Worm (Caenorhabditis elegans) whole organism, midembryonic: ENCODE measurements around the gene B0035.3.

ENCODE experiments used
- cog-1 ChIP-seq: sonication (generic microtip); optimal IDR thresholded peaks from 2 replicates; lab custom pipeline; 2016; ENCODE audit warnings: missing genetic modification characterization, missing compliant biosample characterization
- klf-2 ChIP-seq: fragments of 200-800 bp; sonication (Bioruptor generic); conservative IDR thresholded peaks from 2 replicates; pipeline ENCODE4 v1.3.6; 2022; ENCODE audit warnings: missing genetic modification reagents, missing genetic modification characterization, missing compliant biosample characterization
- ref-1 ChIP-seq: fragments of 200-800 bp; sonication (Bioruptor generic); conservative IDR thresholded peaks from 2 replicates; pipeline ENCODE4 v1.3.6; 2022; ENCODE audit warnings: missing genetic modification reagents, missing genetic modification characterization, missing compliant biosample characterization
- tab-1 ChIP-seq: fragments of 200-800 bp; sonication (Bioruptor generic); IDR thresholded peaks from 2 replicates; pipeline ENCODE4 v1.3.6; 2022; ENCODE audit warnings: missing genetic modification characterization, missing compliant biosample characterization
- ztf-29 ChIP-seq: fragments of 200-800 bp; sonication (Bioruptor generic); IDR thresholded peaks from 2 replicates; pipeline ENCODE4 v1.3.6; 2022; ENCODE audit warnings: missing genetic modification reagents, missing genetic modification characterization, missing compliant biosample characterization

ce11 chrIV:11352768-11353167 is 38.0 kb upstream of the B0035.3 start:
- TF ChIP-seq cog-1 (tag; lab: Kevin White, UChicago) (no peak), tab-1 (no peak), ref-1 (GFP tag; lab: Robert Waterston, UW) (no peak), klf-2 (no peak), ztf-29 (GFP tag; lab: Robert Waterston, UW) (no peak)
